Fruit fly (Drosophila melanogaster) whole organism, wandering third instar larva: ENCODE measurements around the gene CG31230.
A peak's percentile ranks its signal among the peaks of the same experiment; 100 is the strongest.

Experiments
- CG9705 ChIP-seq: fragments of 200-800 bp; sonication (Bioruptor generic); optimal IDR thresholded peaks from 2 replicates; lab custom pipeline; 2018; ENCODE audit warnings: missing biosample characterization, mild to moderate bottlenecking, missing genetic modification characterization
- CrebA ChIP-seq: fragments of 200-800 bp; sonication (Bioruptor generic); optimal IDR thresholded peaks from 2 replicates; lab custom pipeline; 2016; ENCODE audit warnings: missing biosample characterization, mild to moderate bottlenecking, missing genetic modification characterization, borderline replicate concordance
- Jra ChIP-seq: sonication (Bioruptor generic); optimal IDR thresholded peaks from 2 replicates; lab custom pipeline; 2016; ENCODE audit warnings: missing biosample characterization, missing genetic modification characterization
- Sp1 ChIP-seq: fragments of 200-800 bp; sonication (Bioruptor generic); optimal IDR thresholded peaks from 3 replicates; lab custom pipeline; 2019; ENCODE audit warnings: missing biosample characterization, mild to moderate bottlenecking, missing genetic modification characterization, moderate library complexity
- br ChIP-seq: fragments of 200-800 bp; sonication (Bioruptor generic); optimal IDR thresholded peaks from 2 replicates; lab custom pipeline; 2016; ENCODE audit warnings: missing biosample characterization, missing genetic modification characterization
- dl ChIP-seq, 2 experiments: fragments of 175-275, 200-275 bp in 1 of 2; fragments of 200-275 bp in 1 of 2; sonication (Bioruptor generic); optimal IDR thresholded peaks; lab custom pipeline; 2018; ENCODE audit warnings: mild to moderate bottlenecking in 2 of 2, missing biosample characterization in 2 of 2, missing genetic modification characterization in 2 of 2, moderate library complexity in 2 of 2; ENCODE audit not compliant: partially characterized antibody in 2 of 2, insufficient read depth in 1 of 2
- dsf ChIP-seq: sonication (Bioruptor generic); optimal IDR thresholded peaks from 2 replicates; lab custom pipeline; 2016; ENCODE audit warnings: missing biosample characterization, missing genetic modification characterization, borderline replicate concordance
- jim ChIP-seq: fragments of 175-275, 200-325 bp; sonication (Bioruptor generic); optimal IDR thresholded peaks from 2 replicates; lab custom pipeline; 2016; ENCODE audit warnings: missing biosample characterization, mild to moderate bottlenecking, missing genetic modification characterization
- lola ChIP-seq: fragments of >200 bp; optimal IDR thresholded peaks from 2 replicates; lab custom pipeline; 2017; ENCODE audit warnings: missing biosample characterization, missing genetic modification characterization
- pan ChIP-seq: fragments of >200 bp; optimal IDR thresholded peaks from 2 replicates; lab custom pipeline; 2017
- psq ChIP-seq: fragments of 200-800 bp; sonication (Bioruptor generic); optimal IDR thresholded peaks from 3 replicates; lab custom pipeline; 2017; ENCODE audit warnings: missing biosample characterization, mild to moderate bottlenecking, missing genetic modification characterization, moderate library complexity
- tai ChIP-seq: sonication (Bioruptor generic); optimal IDR thresholded peaks from 2 replicates; lab custom pipeline; 2016; ENCODE audit warnings: missing biosample characterization, missing genetic modification characterization
- usp ChIP-seq: fragments of >200 bp; optimal IDR thresholded peaks from 2 replicates; lab custom pipeline; 2017; ENCODE audit warnings: missing biosample characterization, missing genetic modification characterization

dm6 chr3R:18669152-18669551 lies 2.3 kb upstream of the CG31230 start, which contains the start of gene CG7702:
- TF ChIP-seq Jra (GFP tag; lab: Kevin White, UChicago) = no peak
- no peak for TF ChIP-seq tai (GFP tag; lab: Kevin White, UChicago)
- TF ChIP-seq CrebA (GFP tag; lab: Kevin White, UChicago) = no peak
- TF ChIP-seq psq = no peak
- TF ChIP-seq br = peak; percentile 1
- no peak for TF ChIP-seq usp
- no peak for TF ChIP-seq CG9705 (GFP tag; lab: Kevin White, UChicago)
- TF ChIP-seq dsf (GFP tag; lab: Kevin White, UChicago) = no peak
- no peak for TF ChIP-seq pan (lab: Kevin White, UChicago)
- no peak for TF ChIP-seq dl (GFP tag; optimal IDR thresholded peaks at IDR 0.05; lab: Kevin White, UChicago; ENCODE audit: insufficient read depth in 1 of 2, partially characterized antibody in 2 of 2)
- peak; percentile 86 for TF ChIP-seq jim (GFP tag; lab: Kevin White, UChicago)
- no peak for TF ChIP-seq Sp1 (GFP tag; lab: Kevin White, UChicago)
- TF ChIP-seq lola (GFP tag; lab: Kevin White, UChicago) = no peak
